Fruit fly (Drosophila melanogaster) Kc167 (cell line): ENCODE measurements around the gene CG11106.

Experiments used
- Myc ChIP-seq: fragments of >200 bp; optimal IDR thresholded peaks from 2 replicates; lab custom pipeline; 2017; ENCODE audit warnings: missing external identifiers
- Sin3A ChIP-seq: fragments of >200 bp; optimal IDR thresholded peaks from 2 replicates; lab custom pipeline; 2018; ENCODE audit warnings: missing external identifiers
- h ChIP-seq: fragments of >200 bp; optimal IDR thresholded peaks from 3 replicates; lab custom pipeline; 2018; ENCODE audit warnings: missing external identifiers
- insv ChIP-seq: fragments of >200 bp; optimal IDR thresholded peaks from 3 replicates; lab custom pipeline; 2018; ENCODE audit warnings: missing external identifiers
- psq ChIP-seq: fragments of >200 bp; optimal IDR thresholded peaks from 2 replicates; lab custom pipeline; 2017; ENCODE audit warnings: missing external identifiers
- ttk ChIP-seq: sonication (Bioruptor generic); optimal IDR thresholded peaks from 2 replicates; lab custom pipeline; 2017; ENCODE audit warnings: missing external identifiers

CG11106 gene

dm6 chrX:11201948-11202347 is at the start of gene CG11106:
TSS of gene CG11106 (plus strand) at chrX:11202248.
- TF ChIP-seq h (lab: Kevin White, UChicago) (no peak), insv (lab: Kevin White, UChicago) (no peak), Myc (no peak), Sin3A (no peak), ttk (lab: Kevin White, UChicago) (no peak), psq (lab: Kevin White, UChicago) (no peak)

dm6 chrX:11153413-11153812 is 48.6 kb upstream of the CG11106 start:
- TF ChIP-seq psq (lab: Kevin White, UChicago) = no peak
- no peak for TF ChIP-seq ttk (lab: Kevin White, UChicago)
- no peak for TF ChIP-seq Sin3A
- no peak for TF ChIP-seq h (lab: Kevin White, UChicago)
- no peak for TF ChIP-seq Myc
- no peak for TF ChIP-seq insv (lab: Kevin White, UChicago)

- TF ChIP-seq Sin3A (no peak), h (lab: Kevin White, UChicago) (no peak), psq (lab: Kevin White, UChicago) (peak; percentile 96), ttk (lab: Kevin White, UChicago) (no peak), insv (lab: Kevin White, UChicago) (no peak), Myc (no peak)
Observed at dm6 chrX:11153826-11154510, 48.1 kb upstream of the CG11106 start, which contains the start of the genes rtv and Dlic. TSS of gene rtv (minus strand) at chrX:11153990. TSS of gene Dlic (plus strand) at chrX:11154421.

dm6 chrX:11154511-11155197 is 47.4 kb upstream of the CG11106 start:
- TF ChIP-seq Sin3A = no peak
- no peak for TF ChIP-seq ttk (lab: Kevin White, UChicago)
- TF ChIP-seq insv (lab: Kevin White, UChicago) = no peak
- TF ChIP-seq h (lab: Kevin White, UChicago) = no peak
- no peak for TF ChIP-seq Myc

- TF ChIP-seq ttk (lab: Kevin White, UChicago) (no peak), Myc (no peak), psq (lab: Kevin White, UChicago) (no peak), insv (lab: Kevin White, UChicago) (no peak)
Observed at dm6 chrX:11155808-11156589, 46.0 kb upstream of the CG11106 start.

dm6 chrX:11159710-11160446 is 42.2 kb upstream of the CG11106 start, which contains the start of gene CG32668:
TSS of gene CG32668 (minus strand) at chrX:11159760.
- TF ChIP-seq Myc = no peak
- TF ChIP-seq psq (lab: Kevin White, UChicago) = no peak
- TF ChIP-seq ttk (lab: Kevin White, UChicago) = no peak
- TF ChIP-seq Sin3A = no peak
- no peak for TF ChIP-seq h (lab: Kevin White, UChicago)

- TF ChIP-seq Myc = no peak
- no peak for TF ChIP-seq Sin3A
- no peak for TF ChIP-seq insv (lab: Kevin White, UChicago)
- TF ChIP-seq ttk (lab: Kevin White, UChicago) = no peak
Observed at dm6 chrX:11168958-11169357, 33.1 kb upstream of the CG11106 start, which contains the start of gene Antdh. TSS of gene Antdh (minus strand) at chrX:11169058.

- TF ChIP-seq h (lab: Kevin White, UChicago) = no peak
Observed at dm6 chrX:11170578-11170977, 31.5 kb upstream of the CG11106 start, which contains the start of gene CG1394. TSS of gene CG1394 (minus strand) at chrX:11170678.

- TF ChIP-seq h (lab: Kevin White, UChicago) = no peak
Observed at dm6 chrX:11176073-11176472, 26.0 kb upstream of the CG11106 start.

dm6 chrX:11182631-11183030 is 19.4 kb upstream of the CG11106 start, which contains the start of gene CG15200:
TSS of gene CG15200 (plus strand) at chrX:11182931.
- no peak for TF ChIP-seq ttk (lab: Kevin White, UChicago)
- no peak for TF ChIP-seq psq (lab: Kevin White, UChicago)
- TF ChIP-seq h (lab: Kevin White, UChicago) = no peak
- TF ChIP-seq insv (lab: Kevin White, UChicago) = no peak
- no peak for TF ChIP-seq Myc
- no peak for TF ChIP-seq Sin3A

dm6 chrX:11203104-11203503 is 1.1 kb downstream of the CG11106 start:
- TF ChIP-seq psq (lab: Kevin White, UChicago) = no peak
- TF ChIP-seq Sin3A = no peak
- TF ChIP-seq Myc = no peak
- no peak for TF ChIP-seq ttk (lab: Kevin White, UChicago)
- TF ChIP-seq insv (lab: Kevin White, UChicago) = no peak
- TF ChIP-seq h (lab: Kevin White, UChicago) = no peak

- TF ChIP-seq Sin3A = no peak
- TF ChIP-seq Myc = no peak
- TF ChIP-seq ttk (lab: Kevin White, UChicago) = no peak
- no peak for TF ChIP-seq insv (lab: Kevin White, UChicago)
- TF ChIP-seq h (lab: Kevin White, UChicago) = no peak
- TF ChIP-seq psq (lab: Kevin White, UChicago) = no peak
Observed at dm6 chrX:11247936-11248335, 45.9 kb downstream of the CG11106 start, which contains the start of gene CG15198. TSS of gene CG15198 (plus strand) at chrX:11248236.
